Fruit fly (Drosophila melanogaster) S2 (cell line): ENCODE results near the gene CG34332.
"Not testable (repeated sequence)": the region's sequence is repeated elsewhere in the genome, so short reads cannot be mapped to it uniquely, and the experiment has no call there.

Experiments
- CG8478 ChIP-seq: fragments of >200 bp; optimal IDR thresholded peaks from 2 replicates; lab custom pipeline; 2018
- CTCF ChIP-seq, 2 experiments: fragments of >200 bp; optimal IDR thresholded peaks; 2 replicates each; lab custom pipeline; 2018

- not testable (repeated sequence) for TF ChIP-seq CTCF (optimal IDR thresholded peaks at IDR 0.05; lab: Kevin White, UChicago); CG8478
Observed at dm6 chrX:20186387-20186786, 45.6 kb downstream of the CG34332 start, which contains the start of gene Sdic2.
